Worm (Caenorhabditis elegans): ENCODE results near the gene F26G1.2.
A peak's percentile ranks its signal among the peaks of the same experiment; 100 is the strongest.

F26G1.2 gene

ce11 chrII:4769096-4769495 lies 6.2 kb downstream of the F26G1.2 start (continued):
- TF ChIP-seq ztf-4 (tag; optimal IDR thresholded peaks at IDR 0.05) (no peak), dpl-1 (GFP tag; optimal IDR thresholded peaks at IDR 0.05) (no peak), efl-3 (GFP tag; optimal IDR thresholded peaks at IDR 0.05) (no peak), C16A3.4 (tag; optimal IDR thresholded peaks at IDR 0.05) (peak; percentile 30), nhr-76 (tag; optimal IDR thresholded peaks at IDR 0.05) (no peak), sup-37 (GFP tag; optimal IDR thresholded peaks at IDR 0.05) (no peak), egl-13 (tag; optimal IDR thresholded peaks at IDR 0.05) (no peak), nhr-237 (tag; optimal IDR thresholded peaks at IDR 0.05) (no peak), lin-39 (tag; optimal IDR thresholded peaks at IDR 0.05) (no peak), ceh-82 (tag; optimal IDR thresholded peaks at IDR 0.05) (no peak), nhr-90 (tag; optimal IDR thresholded peaks at IDR 0.05; ENCODE audit: poor library complexity) (peak; percentile 4), unc-30 (tag; optimal IDR thresholded peaks at IDR 0.05) (no peak)

- TF ChIP-seq elt-2 (tag; optimal IDR thresholded peaks at IDR 0.05), result peak; percentile 99
- TF ChIP-seq lin-14 (GFP tag; optimal IDR thresholded peaks at IDR 0.05), result peak; percentile 43
- no peak for TF ChIP-seq nhr-47 (tag; optimal IDR thresholded peaks at IDR 0.05)
- peak; percentile 82 for TF ChIP-seq pqm-1 (tag; optimal IDR thresholded peaks at IDR 0.05)
- TF ChIP-seq lin-35 (GFP tag; optimal IDR thresholded peaks at IDR 0.05), result peak in 1 of 2 experiments; percentile 26
These were observed 7.0 kb downstream of the F26G1.2 start for ce11 chrII:4769886-4770285.

ce11 chrII:4771282-4771681 lies 8.4 kb downstream of the F26G1.2 start, which contains the start of gene F26G1.5:
Gene F26G1.5, minus strand, starts transcription at chrII:4771382.
- TF ChIP-seq C04F5.9 (tag; optimal IDR thresholded peaks at IDR 0.05), result no peak
- TF ChIP-seq ceh-90 (tag; optimal IDR thresholded peaks at IDR 0.05), result no peak
- no peak for TF ChIP-seq pqm-1 (tag; optimal IDR thresholded peaks at IDR 0.05)
- TF ChIP-seq lir-3 (tag; optimal IDR thresholded peaks at IDR 0.05; ENCODE audit: poor library complexity), result no peak

ce11 chrII:4772441-4772840 lies 9.6 kb downstream of the F26G1.2 start:
- TF ChIP-seq lin-13 (GFP tag; optimal IDR thresholded peaks at IDR 0.05) (no peak), egl-13 (tag; optimal IDR thresholded peaks at IDR 0.05) (no peak), aly-2 (tag; optimal IDR thresholded peaks at IDR 0.05) (no peak), mef-2 (tag; optimal IDR thresholded peaks at IDR 0.05) (no peak), unc-62 (GFP tag; optimal IDR thresholded peaks at IDR 0.05) (no peak), vab-15 (tag; optimal IDR thresholded peaks at IDR 0.05) (no peak), unc-130 (tag; optimal IDR thresholded peaks at IDR 0.05) (no peak), lsy-2 (tag; optimal IDR thresholded peaks at IDR 0.05) (no peak), ztf-4 (tag; optimal IDR thresholded peaks at IDR 0.05) (no peak), hlh-17 (GFP tag; optimal IDR thresholded peaks at IDR 0.05; ENCODE audit: borderline replicate concordance) (no peak), nhr-90 (tag; optimal IDR thresholded peaks at IDR 0.05; ENCODE audit: poor library complexity) (no peak), hlh-4 (tag; optimal IDR thresholded peaks at IDR 0.05) (no peak), C34B4.2 (tag; optimal IDR thresholded peaks at IDR 0.05) (no peak), grh-1 (GFP tag; IDR thresholded peaks at IDR 0.05) (peak; percentile 53), isw-1 (GFP tag; IDR thresholded peaks at IDR 0.05) (no peak), ceh-88 (GFP tag; IDR thresholded peaks at IDR 0.05) (no peak), aha-1 (tag; optimal IDR thresholded peaks at IDR 0.05) (no peak), jun-1 (tag; optimal IDR thresholded peaks at IDR 0.05) (no peak), dpl-1 (GFP tag; optimal IDR thresholded peaks at IDR 0.05) (no peak), nhr-28 (tag; optimal IDR thresholded peaks at IDR 0.05) (no peak), lir-3 (tag; optimal IDR thresholded peaks at IDR 0.05; ENCODE audit: poor library complexity) (no peak), xbp-1 (tag; optimal IDR thresholded peaks at IDR 0.05) (no peak), efl-3 (GFP tag; optimal IDR thresholded peaks at IDR 0.05) (no peak), mab-9 (GFP tag; IDR thresholded peaks at IDR 0.05) (no peak), blmp-1 (tag; optimal IDR thresholded peaks at IDR 0.05) (peak; percentile 86), dsc-1 (tag; optimal IDR thresholded peaks at IDR 0.05) (no peak), nhr-11 (tag; optimal IDR thresholded peaks at IDR 0.05) (no peak), efl-1 (optimal IDR thresholded peaks at IDR 0.05) (no peak), efl-1 (GFP tag; optimal IDR thresholded peaks at IDR 0.05 in 1 of 2) (no peak), nhr-47 (tag; optimal IDR thresholded peaks at IDR 0.05) (no peak), ceh-8 (GFP tag; optimal IDR thresholded peaks at IDR 0.05) (no peak), elt-3 (tag; optimal IDR thresholded peaks at IDR 0.05) (peak in 4 of 6 experiments; percentile 32 to 92 (median 80)), nhr-237 (tag; optimal IDR thresholded peaks at IDR 0.05) (no peak), elt-2 (tag; optimal IDR thresholded peaks at IDR 0.05) (no peak), pqm-1 (tag; optimal IDR thresholded peaks at IDR 0.05) (no peak), nhr-71 (tag; optimal IDR thresholded peaks at IDR 0.05) (no peak)

Measured in whole organism, L1 larva.